Fruit fly (Drosophila melanogaster): Measurements from ENCODE around the gene CG14857.
A peak's percentile ranks its signal among the peaks of the same experiment; 100 is the strongest.

CG14857 gene

dm6 chr3R:14817721-14818215, 16.2 kb downstream of the CG14857 start (continued):
- TF ChIP-seq HLH3B (GFP tag; IDR thresholded peaks at IDR 0.05), result no peak
- TF ChIP-seq pum (GFP tag; optimal IDR thresholded peaks at IDR 0.05), result no peak
- TF ChIP-seq onecut (GFP tag; IDR thresholded peaks at IDR 0.05), result no peak
- TF ChIP-seq cwo (GFP tag; optimal IDR thresholded peaks at IDR 0.05), result peak; percentile 34
- TF ChIP-seq pb (GFP tag; optimal IDR thresholded peaks at IDR 0.05), result no peak
- TF ChIP-seq CG4707 (GFP tag; optimal IDR thresholded peaks at IDR 0.05), result no peak
- TF ChIP-seq CG14710 (tag; optimal IDR thresholded peaks at IDR 0.05), result no peak
- no peak for TF ChIP-seq Spps (tag; optimal IDR thresholded peaks at IDR 0.05)
- peak; percentile 75 for TF ChIP-seq CG11504 (tag; optimal IDR thresholded peaks at IDR 0.05)
- no peak for TF ChIP-seq wdn (GFP tag; IDR thresholded peaks at IDR 0.05)
- peak; percentile 5 for TF ChIP-seq mirr (GFP tag; optimal IDR thresholded peaks at IDR 0.05)
- TF ChIP-seq Hsf (GFP tag; optimal IDR thresholded peaks at IDR 0.05), result no peak
- TF ChIP-seq toy (GFP tag; IDR thresholded peaks at IDR 0.05), result no peak
- no peak for TF ChIP-seq luna (GFP tag; optimal IDR thresholded peaks at IDR 0.05)
- no peak for TF ChIP-seq CG11560 (tag; IDR thresholded peaks at IDR 0.05)
- TF ChIP-seq Trl (optimal IDR thresholded peaks at IDR 0.05), result peak; percentile 70 to 75
- TF ChIP-seq Trl (GFP tag; optimal IDR thresholded peaks at IDR 0.05), result no peak
- TF ChIP-seq HLH54F (GFP tag; optimal IDR thresholded peaks at IDR 0.05), result no peak
- TF ChIP-seq CG11456 (GFP tag; IDR thresholded peaks at IDR 0.05), result no peak
- TF ChIP-seq ftz-f1 (GFP tag; optimal IDR thresholded peaks at IDR 0.05), result no peak
- no peak for TF ChIP-seq H15 (GFP tag; IDR thresholded peaks at IDR 0.05)
- TF ChIP-seq Oaz (GFP tag; IDR thresholded peaks at IDR 0.05), result no peak
- no peak for TF ChIP-seq CG14050 (GFP tag; IDR thresholded peaks at IDR 0.05)
- no peak for TF ChIP-seq HHEX (GFP tag; optimal IDR thresholded peaks at IDR 0.05)
- no peak for TF ChIP-seq p53 (GFP tag; optimal IDR thresholded peaks at IDR 0.05)
- TF ChIP-seq Lim3 (GFP tag; IDR thresholded peaks at IDR 0.05), result no peak
- TF ChIP-seq CG4360 (GFP tag; IDR thresholded peaks at IDR 0.05), result peak; percentile 93
- peak; percentile 86 for TF ChIP-seq z (GFP tag; IDR thresholded peaks at IDR 0.05)
- no peak for TF ChIP-seq C15 (GFP tag; IDR thresholded peaks at IDR 0.05)
- no peak for TF ChIP-seq Gug (GFP tag; IDR thresholded peaks at IDR 0.05)
- no peak for TF ChIP-seq CG18599 (GFP tag; optimal IDR thresholded peaks at IDR 0.05)
- TF ChIP-seq Optix (GFP tag; IDR thresholded peaks at IDR 0.05), result no peak
- no peak for TF ChIP-seq CoRest (tag; optimal IDR thresholded peaks at IDR 0.05)
- TF ChIP-seq CG17186 (GFP tag; optimal IDR thresholded peaks at IDR 0.05), result no peak
- no peak for TF ChIP-seq CG12391 (tag; optimal IDR thresholded peaks at IDR 0.05)
- no peak for TF ChIP-seq pan (optimal IDR thresholded peaks at IDR 0.05)
- no peak for TF ChIP-seq pan (GFP tag; optimal IDR thresholded peaks at IDR 0.05 in 1 of 2, IDR thresholded peaks at IDR 0.05 in 1 of 2)
- TF ChIP-seq ATbp (GFP tag; optimal IDR thresholded peaks at IDR 0.05), result no peak
- TF ChIP-seq dpn (GFP tag; optimal IDR thresholded peaks at IDR 0.05), result no peak
- TF ChIP-seq D19B (GFP tag; optimal IDR thresholded peaks at IDR 0.05), result no peak
- TF ChIP-seq dysf (GFP tag; IDR thresholded peaks at IDR 0.05), result no peak
- TF ChIP-seq CG11398 (GFP tag; optimal IDR thresholded peaks at IDR 0.05), result peak; percentile 8
- TF ChIP-seq fd64A (GFP tag; optimal IDR thresholded peaks at IDR 0.05), result no peak
- no peak for TF ChIP-seq h (optimal IDR thresholded peaks at IDR 0.05)
- TF ChIP-seq CG5180 (GFP tag; optimal IDR thresholded peaks at IDR 0.05), result peak; percentile 80
- TF ChIP-seq CG12744 (GFP tag; optimal IDR thresholded peaks at IDR 0.05), result no peak
- no peak for TF ChIP-seq CG11247 (GFP tag; IDR thresholded peaks at IDR 0.05)
- TF ChIP-seq CG10321 (GFP tag; IDR thresholded peaks at IDR 0.05), result no peak
- TF ChIP-seq Sox100B (GFP tag; optimal IDR thresholded peaks at IDR 0.05), result no peak
- no peak for TF ChIP-seq dan (GFP tag; IDR thresholded peaks at IDR 0.05)
- TF ChIP-seq bcd (GFP tag; optimal IDR thresholded peaks at IDR 0.05), result no peak
- no peak for TF ChIP-seq hb (GFP tag; IDR thresholded peaks at IDR 0.05; ENCODE audit: partially characterized antibody)
- TF ChIP-seq CG17568 (GFP tag; optimal IDR thresholded peaks at IDR 0.05), result no peak

Measured in whole organism, embryonic.